Fruit fly (Drosophila melanogaster) whole organism: ENCODE results near the gene CG34183.

ENCODE experiments used
- CG8478 ChIP-seq: fragments of >200 bp; optimal IDR thresholded peaks from 2 replicates; lab custom pipeline; 2018; ENCODE audit warnings: inconsistent platforms
- Dll ChIP-seq: fragments of >200 bp; optimal IDR thresholded peaks from 2 replicates; lab custom pipeline; 2017
- EcR ChIP-seq, 2 experiments: fragments of >200 bp; optimal IDR thresholded peaks; 2 replicates each; lab custom pipeline; 2017; ENCODE audit warnings: missing biosample characterization in 2 of 2, missing genetic modification characterization in 2 of 2, missing genetic modification reagents in 2 of 2
- pan ChIP-seq: fragments of >200 bp; optimal IDR thresholded peaks from 2 replicates; lab custom pipeline; 2017
- psq ChIP-seq: fragments of >200 bp; optimal IDR thresholded peaks from 2 replicates; lab custom pipeline; 2017
- usp ChIP-seq: fragments of >200 bp; optimal IDR thresholded peaks from 2 replicates; lab custom pipeline; 2017; ENCODE audit warnings: missing biosample characterization, missing genetic modification characterization, mixed read lengths

Gene CG34183

DNA sequence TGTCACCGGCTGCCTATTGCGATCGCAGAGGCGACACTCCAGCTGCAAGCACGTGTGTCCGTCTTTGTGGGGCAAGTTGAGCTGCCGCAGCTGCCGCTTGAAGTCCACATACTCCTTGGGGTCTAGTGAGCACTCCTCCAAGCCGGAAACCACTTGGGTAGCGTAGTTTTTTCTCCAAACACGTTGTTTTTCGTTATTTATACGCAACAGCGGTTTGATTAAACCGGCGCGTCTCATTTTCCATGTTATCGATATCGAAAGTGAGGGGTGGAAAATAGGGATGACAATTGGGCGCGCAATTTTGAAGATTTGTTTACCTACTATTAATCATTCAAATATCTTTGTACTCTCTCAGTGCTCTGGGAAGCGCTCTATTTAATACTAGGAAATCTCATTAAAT, 2.6 kb upstream of the CG34183 start, which contains the start of gene mtDNA-helicase:
mtDNA-helicase (minus strand) TSS at position 264 of the 400 bp plus-strand sequence.
- TF ChIP-seq EcR (GFP tag; optimal IDR thresholded peaks at IDR 0.05; lab: Kevin White, UChicago) (no peak), CG8478 (lab: Kevin White, UChicago) (no peak), psq (lab: Kevin White, UChicago) (no peak), pan (lab: Kevin White, UChicago) (no peak), Dll (lab: Kevin White, UChicago) (no peak), usp (GFP tag; lab: Kevin White, UChicago) (no peak)

DNA sequence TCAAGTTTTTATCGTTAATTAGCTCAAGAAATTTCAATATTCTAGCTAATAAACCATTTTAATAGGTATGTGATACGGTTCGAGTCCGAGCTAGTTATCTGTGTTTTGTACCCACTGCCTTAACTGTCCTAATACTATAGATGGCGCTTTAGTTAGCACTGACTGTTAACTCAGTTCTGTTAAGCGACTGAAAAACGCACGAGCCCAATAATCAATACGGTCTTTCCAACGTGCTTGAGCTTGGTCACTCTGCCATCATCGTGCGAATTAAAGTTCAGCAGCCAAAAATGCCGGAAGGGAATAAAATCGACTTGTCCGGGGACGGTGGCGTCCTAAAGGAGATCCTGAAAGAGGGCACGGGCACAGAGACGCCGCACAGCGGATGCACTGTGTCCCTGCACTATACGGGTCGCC, 2.7 kb downstream of the CG34183 start, which contains the start of gene Fkbp59:
Fkbp59 (plus strand) TSS at position 150 of the 414 bp plus-strand sequence.
- TF ChIP-seq usp (GFP tag; lab: Kevin White, UChicago) = no peak
- TF ChIP-seq EcR (GFP tag; optimal IDR thresholded peaks at IDR 0.05; lab: Kevin White, UChicago) = no peak
- no peak for TF ChIP-seq psq (lab: Kevin White, UChicago)
- TF ChIP-seq CG8478 (lab: Kevin White, UChicago) = no peak
- no peak for TF ChIP-seq pan (lab: Kevin White, UChicago)
- no peak for TF ChIP-seq Dll (lab: Kevin White, UChicago)

DNA sequence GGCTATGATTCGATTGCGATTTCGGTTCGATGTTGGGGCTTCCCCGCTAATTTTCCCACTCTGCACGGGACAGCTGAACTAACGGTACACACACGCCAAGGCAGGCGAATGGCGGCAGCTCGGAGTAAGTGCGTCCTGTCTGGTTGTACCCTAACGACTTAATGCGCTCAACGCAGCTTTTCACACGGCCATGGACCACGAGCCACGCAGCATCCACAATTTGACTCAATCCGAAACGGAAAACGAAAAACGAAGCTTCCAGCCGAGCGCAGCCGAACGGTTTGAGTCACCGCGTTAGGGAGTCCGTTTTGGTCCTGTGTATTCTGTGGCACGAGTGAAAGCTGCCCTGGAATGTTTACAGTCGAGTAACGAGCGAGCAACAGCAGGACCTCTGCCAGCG, 4.5 kb downstream of the CG34183 start, which contains the start of gene nAChRalpha6:
nAChRalpha6 (minus strand) TSS at position 165 of the 400 bp plus-strand sequence.
- TF ChIP-seq EcR (GFP tag; optimal IDR thresholded peaks at IDR 0.05; lab: Kevin White, UChicago) = no peak
- no peak for TF ChIP-seq usp (GFP tag; lab: Kevin White, UChicago)
- TF ChIP-seq CG8478 (lab: Kevin White, UChicago) = no peak
- no peak for TF ChIP-seq pan (lab: Kevin White, UChicago)
- TF ChIP-seq psq (lab: Kevin White, UChicago) = no peak
- no peak for TF ChIP-seq Dll (lab: Kevin White, UChicago)

DNA sequence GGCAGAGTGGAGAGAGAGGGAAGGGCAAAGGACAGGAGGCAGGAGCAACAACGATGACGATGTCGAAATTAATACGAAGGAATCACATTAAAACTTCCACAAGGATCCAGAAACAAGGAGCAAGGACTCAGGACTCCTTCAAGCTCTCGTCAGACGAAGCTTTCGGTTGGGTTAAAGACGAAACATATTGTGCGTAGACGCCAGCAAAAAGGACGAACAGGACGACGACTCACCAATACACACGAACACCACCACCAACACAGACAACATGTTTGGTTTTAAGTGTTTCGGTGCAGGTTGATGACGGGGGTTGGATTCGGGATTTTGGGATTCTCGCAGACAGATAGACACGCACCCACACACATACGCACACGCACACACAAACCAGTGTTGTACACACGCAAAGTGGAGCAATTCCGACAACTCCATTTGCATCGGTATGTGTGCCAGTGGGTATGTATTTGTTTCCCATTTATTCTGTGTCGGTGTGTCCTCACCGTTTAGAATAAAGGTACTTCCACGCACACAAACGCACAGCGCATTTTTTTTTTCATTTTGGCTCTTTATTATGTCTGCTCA, 8.1 kb downstream of the CG34183 start:
- TF ChIP-seq EcR (GFP tag; optimal IDR thresholded peaks at IDR 0.05; lab: Kevin White, UChicago) = no peak

DNA sequence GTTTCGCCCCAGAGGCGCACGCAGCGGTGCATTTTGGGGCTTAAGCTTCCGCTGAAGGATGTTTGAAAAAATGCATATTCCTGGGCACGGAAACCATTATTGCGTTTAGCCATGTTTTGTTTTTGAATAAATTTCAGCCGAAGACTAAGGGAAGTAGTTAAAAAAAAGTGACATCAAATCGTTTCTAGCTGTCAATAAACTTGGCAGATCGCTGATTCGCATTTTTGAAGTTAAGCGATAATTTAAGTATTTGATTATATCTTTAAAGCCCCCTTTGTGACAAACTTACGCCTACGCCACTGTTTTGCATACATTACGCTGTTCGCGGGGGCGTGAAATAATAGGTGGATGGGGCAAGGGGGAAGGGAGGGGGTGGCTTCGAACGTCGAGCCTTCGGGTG, 26.2 kb downstream of the CG34183 start:
- TF ChIP-seq psq (lab: Kevin White, UChicago) = no peak
- TF ChIP-seq Dll (lab: Kevin White, UChicago) = no peak
- TF ChIP-seq pan (lab: Kevin White, UChicago) = no peak
- no peak for TF ChIP-seq CG8478 (lab: Kevin White, UChicago)
- TF ChIP-seq usp (GFP tag; lab: Kevin White, UChicago) = no peak
- TF ChIP-seq EcR (GFP tag; optimal IDR thresholded peaks at IDR 0.05; lab: Kevin White, UChicago) = no peak

DNA sequence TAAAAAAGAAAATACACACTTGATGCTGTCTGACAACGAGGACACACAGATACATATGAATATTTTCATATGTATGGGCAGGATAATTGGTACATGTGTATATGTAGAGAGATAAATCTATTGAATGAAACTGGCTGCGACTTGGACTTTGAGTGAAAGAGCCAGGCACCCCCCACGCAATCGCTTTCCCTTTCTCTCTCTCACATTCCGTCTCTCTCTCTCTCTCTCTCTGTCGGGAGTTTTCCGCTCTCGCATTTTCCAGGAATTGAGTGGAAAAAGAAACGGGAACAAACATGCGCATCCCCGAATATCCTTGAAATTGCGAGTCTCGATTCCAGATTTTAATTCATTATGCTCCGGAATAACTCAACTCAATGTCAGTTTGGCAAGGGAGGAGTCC, 27.1 kb downstream of the CG34183 start:
- TF ChIP-seq EcR (GFP tag; optimal IDR thresholded peaks at IDR 0.05; lab: Kevin White, UChicago) (no peak), pan (lab: Kevin White, UChicago) (no peak), usp (GFP tag; lab: Kevin White, UChicago) (no peak), psq (lab: Kevin White, UChicago) (no peak), CG8478 (lab: Kevin White, UChicago) (no peak), Dll (lab: Kevin White, UChicago) (no peak)

DNA sequence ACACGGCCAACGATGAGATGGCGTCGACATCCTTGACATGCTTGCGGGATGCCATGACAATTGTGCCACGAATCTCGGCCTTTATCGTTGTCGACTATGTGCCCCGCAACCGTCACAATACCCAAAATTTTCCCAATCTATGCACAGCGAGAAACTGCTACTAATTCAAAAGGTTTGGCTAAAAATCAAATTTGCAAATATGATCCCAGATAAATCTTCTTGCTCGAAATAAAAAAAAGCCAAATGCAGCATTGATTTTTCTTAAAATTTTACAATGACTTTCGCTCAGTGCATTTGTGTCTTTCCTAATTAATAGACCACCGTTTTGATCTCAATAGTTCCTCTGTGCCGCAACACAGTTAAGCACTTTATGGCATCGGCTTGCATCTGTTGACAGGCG, 27.6 kb downstream of the CG34183 start:
- no peak for TF ChIP-seq usp (GFP tag; lab: Kevin White, UChicago)

DNA sequence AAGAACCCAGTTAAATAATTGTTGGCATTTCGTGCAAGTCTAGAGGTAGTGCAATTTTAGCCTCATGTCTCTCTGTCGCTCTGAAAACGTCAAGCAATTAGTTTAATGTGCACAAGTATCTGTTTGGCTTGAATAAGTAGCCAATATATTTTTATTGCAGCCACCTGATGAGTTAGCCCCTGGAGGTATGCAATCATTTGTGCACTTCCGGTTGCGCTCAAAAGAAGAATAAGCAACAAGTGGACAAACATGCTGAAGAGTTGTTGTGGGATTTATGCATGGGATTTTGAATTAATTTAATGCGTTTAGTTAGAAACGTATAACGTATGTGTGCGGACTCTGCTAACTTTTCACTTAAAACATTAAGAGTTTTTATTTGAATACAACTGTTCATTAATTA, 39.8 kb downstream of the CG34183 start:
- TF ChIP-seq EcR (GFP tag; optimal IDR thresholded peaks at IDR 0.05; lab: Kevin White, UChicago) (no peak), psq (lab: Kevin White, UChicago) (no peak), usp (GFP tag; lab: Kevin White, UChicago) (no peak), Dll (lab: Kevin White, UChicago) (no peak), pan (lab: Kevin White, UChicago) (no peak), CG8478 (lab: Kevin White, UChicago) (no peak)
